Fruit fly (Drosophila melanogaster) whole organism, embryonic: ENCODE data around the gene MBD-like.

ENCODE experiments used
- Bdp1 ChIP-seq: fragments of 200-800 bp; sonication (Bioruptor generic); optimal IDR thresholded peaks from 3 replicates; lab custom pipeline; 2016; ENCODE audit warnings: missing biosample characterization, missing genetic modification characterization
- CG10209 ChIP-seq: fragments of 200-800 bp; sonication (Bioruptor generic); optimal IDR thresholded peaks from 3 replicates; lab custom pipeline; 2017; ENCODE audit warnings: missing biosample characterization, mild to moderate bottlenecking, missing genetic modification characterization, missing genetic modification reagents
- CG11085 ChIP-seq: fragments of 200-800 bp; sonication (Bioruptor generic); IDR thresholded peaks from 2 replicates; pipeline ENCODE4 v1.3.6; 2022; ENCODE audit warnings: missing biosample characterization, missing genetic modification characterization
- CG11504 ChIP-seq: fragments of 200-800 bp; sonication (Bioruptor generic); optimal IDR thresholded peaks from 3 replicates; lab custom pipeline; 2019; ENCODE audit warnings: missing biosample characterization, mild to moderate bottlenecking, missing genetic modification characterization, moderate library complexity
- CG11560 ChIP-seq: fragments of 200-800 bp; sonication (Bioruptor generic); IDR thresholded peaks from 3 replicates; pipeline ENCODE4 v1.3.6; 2022; ENCODE audit warnings: missing biosample characterization, missing genetic modification characterization
- CG12236 ChIP-seq: fragments of 200-800 bp; sonication (Bioruptor generic); optimal IDR thresholded peaks from 2 replicates; lab custom pipeline; 2016; ENCODE audit warnings: missing biosample characterization, missing genetic modification characterization
- CG12659 ChIP-seq: fragments of 200-800 bp; sonication (Bioruptor generic); optimal IDR thresholded peaks from 3 replicates; lab custom pipeline; 2017; ENCODE audit warnings: mild to moderate bottlenecking, missing biosample characterization, missing genetic modification reagents, missing genetic modification characterization
- CG12769 ChIP-seq: fragments of 200-800 bp; sonication (Bioruptor generic); optimal IDR thresholded peaks from 2 replicates; lab custom pipeline; 2019; ENCODE audit warnings: missing biosample characterization, mild to moderate bottlenecking, missing genetic modification characterization, moderate library complexity
- CG14014 ChIP-seq: fragments of 200-800 bp; sonication (Bioruptor generic); IDR thresholded peaks from 2 replicates; pipeline ENCODE4 v1.3.6; 2022; ENCODE audit warnings: missing biosample characterization, missing genetic modification characterization
- CG14710 ChIP-seq: fragments of 200-800 bp; sonication (Bioruptor generic); optimal IDR thresholded peaks from 3 replicates; lab custom pipeline; 2019; ENCODE audit warnings: missing biosample characterization, mild to moderate bottlenecking, missing genetic modification characterization, moderate library complexity
- CG15011 ChIP-seq: fragments of 200-800 bp; sonication (Bioruptor generic); optimal IDR thresholded peaks from 3 replicates; lab custom pipeline; 2018; ENCODE audit warnings: missing biosample characterization, mild to moderate bottlenecking, missing genetic modification characterization
- CG1602 ChIP-seq: fragments of 200-800 bp; sonication (Bioruptor generic); optimal IDR thresholded peaks from 3 replicates; lab custom pipeline; 2016; ENCODE audit warnings: missing biosample characterization, missing genetic modification characterization
- CG2129 ChIP-seq: fragments of 200-800 bp; sonication (Bioruptor generic); IDR thresholded peaks from 2 replicates; pipeline ENCODE4 v1.3.6; 2022; ENCODE audit warnings: missing biosample characterization, missing genetic modification characterization; ENCODE audit not compliant: partially characterized antibody
- CG2712 ChIP-seq: fragments of 200-800 bp; optimal IDR thresholded peaks from 3 replicates; lab custom pipeline; 2019; ENCODE audit warnings: missing biosample characterization, mild to moderate bottlenecking, missing genetic modification characterization, moderate library complexity
- CG30020 ChIP-seq: fragments of 200-800 bp; optimal IDR thresholded peaks from 2 replicates; lab custom pipeline; 2019; ENCODE audit warnings: missing biosample characterization, mild to moderate bottlenecking, missing genetic modification characterization, moderate library complexity
- CG33557 ChIP-seq: fragments of 200-800 bp; sonication (Bioruptor generic); optimal IDR thresholded peaks from 2 replicates; lab custom pipeline; 2019; ENCODE audit warnings: missing biosample characterization, mild to moderate bottlenecking, missing genetic modification characterization, moderate library complexity
- CG3407 ChIP-seq: fragments of 200-800 bp; sonication (Bioruptor generic); optimal IDR thresholded peaks from 2 replicates; lab custom pipeline; 2018; ENCODE audit warnings: missing biosample characterization, mild to moderate bottlenecking, missing genetic modification characterization
- CG3726 ChIP-seq: fragments of 200-800 bp; sonication (Bioruptor generic); IDR thresholded peaks from 3 replicates; pipeline ENCODE4, ENCODE4 v1.3.6; 2022; ENCODE audit warnings: missing biosample characterization, missing genetic modification characterization
- CG4617 ChIP-seq: fragments of 200-800 bp; sonication (Bioruptor generic); optimal IDR thresholded peaks from 3 replicates; lab custom pipeline; 2016; ENCODE audit warnings: missing biosample characterization, missing genetic modification characterization, borderline replicate concordance
- CG4820 ChIP-seq: fragments of 200-800 bp; sonication (Bioruptor generic); optimal IDR thresholded peaks from 3 replicates; lab custom pipeline; 2016; ENCODE audit warnings: missing biosample characterization, missing genetic modification characterization
- CG8359 ChIP-seq: fragments of 200-800 bp; sonication (Bioruptor generic); optimal IDR thresholded peaks from 2 replicates; lab custom pipeline; 2017; ENCODE audit warnings: missing biosample characterization, mild to moderate bottlenecking, missing genetic modification characterization, borderline replicate concordance
- Chrac-16 ChIP-seq: fragments of 200-800 bp; sonication (Bioruptor generic); optimal IDR thresholded peaks from 3 replicates; lab custom pipeline; 2016; ENCODE audit warnings: missing biosample characterization, missing genetic modification characterization
- CkIIα-i1 ChIP-seq: fragments of 200-800 bp; sonication (Bioruptor generic); IDR thresholded peaks from 2 replicates; pipeline ENCODE4 v1.3.6; 2022; ENCODE audit warnings: missing biosample characterization, missing genetic modification characterization
- Dbx ChIP-seq: fragments of 200-800 bp; sonication (Bioruptor generic); IDR thresholded peaks from 3 replicates; pipeline ENCODE4 v1.3.6; 2022; ENCODE audit warnings: missing biosample characterization, missing genetic modification characterization
- ERR ChIP-seq: fragments of 200-800 bp; sonication (Bioruptor generic); optimal IDR thresholded peaks from 2 replicates; lab custom pipeline; 2016; ENCODE audit warnings: missing biosample characterization, missing genetic modification characterization
- Hmx ChIP-seq: fragments of 200-800 bp; sonication (Bioruptor generic); optimal IDR thresholded peaks from 2 replicates; lab custom pipeline; 2016; ENCODE audit warnings: missing biosample characterization, missing genetic modification characterization
- Hr3 ChIP-seq: fragments of 200-800 bp; sonication (Bioruptor generic); optimal IDR thresholded peaks from 3 replicates; lab custom pipeline; 2016; ENCODE audit warnings: missing biosample characterization, missing genetic modification characterization
- Hr51 ChIP-seq, 2 experiments: fragments of 200-800 bp; sonication (Bioruptor generic); optimal IDR thresholded peaks; 2 replicates in 1 of 2; 3 replicates in 1 of 2; lab custom pipeline; 2016 to 2018; ENCODE audit warnings: missing biosample characterization in 2 of 2, missing genetic modification characterization in 2 of 2, mild to moderate bottlenecking in 1 of 2, moderate library complexity in 1 of 2
- Lhr ChIP-seq: fragments of 200-800 bp; sonication (Bioruptor generic); optimal IDR thresholded peaks from 3 replicates; lab custom pipeline; 2017; ENCODE audit warnings: mild to moderate bottlenecking, missing biosample characterization, missing genetic modification reagents, missing genetic modification characterization
- Six4 ChIP-seq: fragments of 200-800 bp; sonication (Bioruptor generic); optimal IDR thresholded peaks from 2 replicates; lab custom pipeline; 2016; ENCODE audit warnings: missing biosample characterization, missing genetic modification characterization
- Stat92E ChIP-seq, 3 experiments: fragments of >200 bp in 2 of 3; fragments of 200-800 bp in 1 of 3; sonication (Bioruptor generic) in 1 of 3; optimal IDR thresholded peaks; 2 replicates each; lab custom pipeline; 2017 to 2019; ENCODE audit warnings: missing biosample characterization in 3 of 3, missing genetic modification characterization in 3 of 3, mild to moderate bottlenecking in 1 of 3, moderate library complexity in 1 of 3
- ac ChIP-seq: fragments of 200-800 bp; sonication (Bioruptor generic); optimal IDR thresholded peaks from 3 replicates; lab custom pipeline; 2017; ENCODE audit warnings: missing biosample characterization, mild to moderate bottlenecking, missing genetic modification characterization
- bigmax ChIP-seq: fragments of 200-800 bp; sonication (Bioruptor generic); optimal IDR thresholded peaks from 2 replicates; lab custom pipeline; 2018; ENCODE audit warnings: missing biosample characterization, mild to moderate bottlenecking, missing genetic modification characterization
- cad ChIP-seq: fragments of >200 bp; optimal IDR thresholded peaks from 2 replicates; lab custom pipeline; 2017; ENCODE audit warnings: missing biosample characterization, missing genetic modification characterization
- chinmo ChIP-seq: fragments of 200-800 bp; sonication (Bioruptor generic); IDR thresholded peaks from 4 replicates; pipeline ENCODE4 v1.3.6; 2022; ENCODE audit warnings: missing biosample characterization, missing genetic modification characterization; ENCODE audit not compliant: partially characterized antibody
- dm ChIP-seq: fragments of 200-800 bp; sonication (Bioruptor generic); optimal IDR thresholded peaks from 3 replicates; lab custom pipeline; 2016; ENCODE audit warnings: missing biosample characterization, missing genetic modification characterization
- esg ChIP-seq: fragments of 200-800 bp; sonication (Bioruptor generic); conservative IDR thresholded peaks from 2 replicates; pipeline ENCODE4 v1.3.6; 2022; ENCODE audit warnings: missing biosample characterization, missing genetic modification characterization
- fu2 ChIP-seq: fragments of 200-800 bp; sonication (Bioruptor generic); optimal IDR thresholded peaks from 2 replicates; lab custom pipeline; 2016; ENCODE audit warnings: missing biosample characterization, missing genetic modification characterization
- gsb-n ChIP-seq: fragments of 200-800 bp; sonication (Bioruptor generic); optimal IDR thresholded peaks from 3 replicates; lab custom pipeline; 2018; ENCODE audit warnings: missing biosample characterization, mild to moderate bottlenecking, missing genetic modification characterization
- ken ChIP-seq: fragments of 200-800 bp; sonication (Bioruptor generic); IDR thresholded peaks from 3 replicates; pipeline ENCODE4 v1.3.6; 2022; ENCODE audit warnings: missing biosample characterization, missing genetic modification characterization
- kni ChIP-seq: fragments of 200-800 bp; sonication (Bioruptor generic); optimal IDR thresholded peaks from 3 replicates; lab custom pipeline; 2017; ENCODE audit warnings: mild to moderate bottlenecking, missing biosample characterization, missing genetic modification reagents, missing genetic modification characterization
- knrl ChIP-seq: fragments of 200-800 bp; sonication (Bioruptor generic); IDR thresholded peaks from 3 replicates; pipeline ENCODE4 v1.3.6; 2022; ENCODE audit warnings: missing biosample characterization, missing genetic modification characterization; ENCODE audit not compliant: partially characterized antibody
- nau ChIP-seq: fragments of 200-800 bp; sonication (Bioruptor generic); optimal IDR thresholded peaks from 3 replicates; lab custom pipeline; 2017; ENCODE audit warnings: missing biosample characterization, mild to moderate bottlenecking, missing genetic modification characterization, missing genetic modification reagents
- nom ChIP-seq: fragments of 200-800 bp; sonication (Bioruptor generic); optimal IDR thresholded peaks from 2 replicates; lab custom pipeline; 2017; ENCODE audit warnings: missing biosample characterization, missing genetic modification characterization, mild to moderate bottlenecking, moderate library complexity, missing genetic modification reagents
- pros ChIP-seq: fragments of 200-800 bp; sonication (Bioruptor generic); optimal IDR thresholded peaks from 3 replicates; lab custom pipeline; 2019; ENCODE audit warnings: missing biosample characterization, mild to moderate bottlenecking, missing genetic modification characterization, moderate library complexity
- ro ChIP-seq: fragments of 200-800 bp; sonication (Bioruptor generic); IDR thresholded peaks from 2 replicates; pipeline ENCODE4 v1.3.6; 2022; ENCODE audit warnings: missing biosample characterization, missing genetic modification characterization
- sna ChIP-seq: fragments of 200-800 bp; sonication (Bioruptor generic); IDR thresholded peaks from 2 replicates; pipeline ENCODE4 v1.3.6; 2022; ENCODE audit warnings: missing biosample characterization, missing genetic modification characterization; ENCODE audit not compliant: partially characterized antibody
- tin ChIP-seq: fragments of 200-800 bp; sonication (Bioruptor generic); optimal IDR thresholded peaks from 3 replicates; lab custom pipeline; 2016; ENCODE audit warnings: missing biosample characterization, missing genetic modification characterization

Gene MBD-like

DNA sequence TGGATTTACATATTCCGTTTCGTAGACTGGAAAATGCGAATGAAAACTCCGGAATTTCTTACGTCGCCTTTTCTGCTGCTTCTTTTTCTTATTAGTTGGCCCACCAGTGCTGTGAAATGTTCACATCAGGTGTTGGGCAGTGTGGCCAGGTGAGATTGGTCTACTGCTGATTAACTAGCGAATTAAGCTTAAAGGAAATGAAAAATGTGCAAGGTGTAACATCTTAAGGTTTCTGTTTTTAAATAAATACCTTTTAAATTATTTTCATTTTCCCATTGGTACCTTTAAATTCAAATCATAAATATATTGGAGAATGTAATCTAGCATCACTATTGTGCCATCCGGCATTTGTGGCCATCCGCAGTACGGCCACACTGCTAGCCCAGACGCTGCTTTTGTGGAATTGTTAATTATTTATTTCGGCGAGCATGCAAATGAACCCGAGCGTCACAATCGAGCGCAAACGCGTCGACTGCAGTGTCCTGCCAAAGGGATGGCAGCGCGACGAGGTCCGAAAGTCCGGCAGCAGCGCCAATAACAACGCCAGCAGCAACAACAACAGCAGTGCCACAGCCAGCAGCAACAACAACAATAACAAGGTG, at the start of gene MBD-like, which contains the start of gene AP-1mu (continued):
- TF ChIP-seq kni (GFP tag; lab: Kevin White, UChicago) (peak; percentile 10), Bdp1 (GFP tag; lab: Kevin White, UChicago) (peak; percentile 64), CG12236 (GFP tag; lab: Kevin White, UChicago) (peak; percentile 30), Chrac-16 (peak; percentile 65), CG11085 (GFP tag; lab: Robert Waterston, UW) (no peak), CG14014 (GFP tag; lab: Robert Waterston, UW) (0 out of 2 replicates have a peak, but pooled peaks have one; percentile 18), CG3726 (GFP tag; lab: Robert Waterston, UW) (no peak), CG3407 (GFP tag; lab: Kevin White, UChicago) (no peak), CG14710 (tag; lab: Kevin White, UChicago) (peak; percentile 81), nau (GFP tag; lab: Kevin White, UChicago) (no peak), ken (GFP tag; lab: Robert Waterston, UW) (peak; percentile 65; the same call in 2 of the 3 replicates), CG2129 (no peak), ac (GFP tag; lab: Kevin White, UChicago) (no peak), CG8359 (GFP tag; lab: Kevin White, UChicago) (peak; percentile 35), esg (GFP tag; lab: Robert Waterston, UW) (peak; percentile 55), chinmo (GFP tag; lab: Robert Waterston, UW) (0 out of 4 replicates have a peak, but pooled peaks have one; percentile 10), CG1602 (GFP tag; lab: Kevin White, UChicago) (peak; percentile 73), sna (GFP tag; lab: Robert Waterston, UW) (0 out of 2 replicates have a peak, but pooled peaks have one; percentile 38), CkIIα-i1 (no peak), CG4820 (GFP tag; lab: Kevin White, UChicago) (peak; percentile 59), CG11560 (tag; lab: Robert Waterston, UW) (no peak), gsb-n (tag; lab: Kevin White, UChicago) (no peak), knrl (GFP tag; lab: Robert Waterston, UW) (peak; percentile 42; the same call in 1 of the 3 replicates), nom (GFP tag; lab: Kevin White, UChicago) (no peak), Dbx (peak; percentile 12; the same call in 1 of the 3 replicates), CG4617 (peak; percentile 96), CG30020 (tag; lab: Kevin White, UChicago) (peak; percentile 59), CG12659 (GFP tag; lab: Kevin White, UChicago) (peak; percentile 81), Hr3 (GFP tag; lab: Kevin White, UChicago) (peak; percentile 66), pros (GFP tag; lab: Kevin White, UChicago) (no peak), dm (peak; percentile 30), bigmax (GFP tag; lab: Kevin White, UChicago) (no peak), CG12769 (no peak), ro (no peak), tin (GFP tag; lab: Kevin White, UChicago) (peak; percentile 63), ERR (GFP tag; lab: Kevin White, UChicago) (no peak), CG2712 (peak; percentile 71), cad (GFP tag; lab: Kevin White, UChicago) (no peak), fu2 (GFP tag; lab: Kevin White, UChicago) (peak; percentile 50), Stat92E (GFP tag; optimal IDR thresholded peaks at IDR 0.05; lab: Kevin White, UChicago) (no peak), CG33557 (GFP tag; lab: Kevin White, UChicago) (peak; percentile 53), Lhr (GFP tag; lab: Kevin White, UChicago) (peak; percentile 66), CG15011 (GFP tag; lab: Kevin White, UChicago) (no peak), Hmx (GFP tag; lab: Kevin White, UChicago) (peak; percentile 27), CG10209 (GFP tag; lab: Kevin White, UChicago) (peak; percentile 67), Hr51 (GFP tag; optimal IDR thresholded peaks at IDR 0.05; lab: Kevin White, UChicago) (peak in 1 of 2 experiments; percentile 65), Six4 (GFP tag; lab: Kevin White, UChicago) (peak; percentile 20), CG11504 (tag; lab: Kevin White, UChicago) (no peak)
